Worm (Caenorhabditis elegans): ENCODE measurements around the gene gsp-1.

- TF ChIP-seq egl-27 (tag; optimal IDR thresholded peaks at IDR 0.05) (no peak), snpc-4 (tag; optimal IDR thresholded peaks at IDR 0.05) (no peak), fos-1 (tag; optimal IDR thresholded peaks at IDR 0.05) (no peak), jun-1 (tag; optimal IDR thresholded peaks at IDR 0.05) (no peak), spr-3 (GFP tag; optimal IDR thresholded peaks at IDR 0.05) (no peak)
Measured at ce11 chrV:10714630-10715029, 32.4 kb downstream of the gsp-1 start.

Data from whole organism, L4 larva.